Worm (Caenorhabditis elegans) whole organism, L3 larva: ENCODE results near the gene srh-87.

Source experiments
- R02D3.7 ChIP-seq: fragments of 150-350 bp; optimal IDR thresholded peaks from 2 replicates; lab custom pipeline; 2014; ENCODE audit warnings: missing biosample characterization, missing genetic modification characterization
- elt-2 ChIP-seq: sonication (generic microtip); optimal IDR thresholded peaks from 2 replicates; lab custom pipeline; 2016; ENCODE audit warnings: missing genetic modification reagents, mild to moderate bottlenecking, missing genetic modification characterization, missing compliant biosample characterization
- pqm-1 ChIP-seq: fragments of 150-350 bp; optimal IDR thresholded peaks from 2 replicates; lab custom pipeline; 2017; ENCODE audit warnings: missing biosample characterization, missing genetic modification characterization, inconsistent platforms
- snpc-4 ChIP-seq: fragments of 150-350 bp; optimal IDR thresholded peaks from 2 replicates; lab custom pipeline; 2014; ENCODE audit warnings: missing biosample characterization, missing genetic modification characterization

DNA sequence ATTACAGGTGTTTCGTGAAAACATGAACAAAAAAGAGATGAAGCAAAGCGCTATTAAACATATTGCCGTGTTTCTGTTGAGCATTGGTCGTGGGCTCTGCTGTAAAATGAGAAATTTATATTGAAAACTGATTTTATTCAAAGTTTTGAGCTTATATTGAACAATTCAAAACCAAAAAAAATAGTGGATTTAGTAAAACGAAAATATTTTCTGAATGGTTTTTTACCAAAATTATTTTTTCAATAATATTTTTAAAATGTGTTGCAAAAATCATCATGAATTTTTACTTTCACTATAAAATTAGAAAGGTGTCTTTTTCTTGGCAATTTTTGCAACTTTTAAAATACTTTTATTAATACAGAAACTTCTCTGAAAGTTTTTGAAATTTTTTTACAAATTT lies 42.3 kb downstream of the srh-87 start, which contains the start of gene C31B8.7:
- TF ChIP-seq elt-2 (tag; lab: Kevin White, UChicago) (no peak), snpc-4 (tag; lab: Kevin White, UChicago) (no peak), R02D3.7 (tag; lab: Kevin White, UChicago) (no peak), pqm-1 (tag; lab: Kevin White, UChicago) (no peak)
